Fruit fly (Drosophila melanogaster): ENCODE measurements around the gene Mps1.

Mps1 gene

DNA sequence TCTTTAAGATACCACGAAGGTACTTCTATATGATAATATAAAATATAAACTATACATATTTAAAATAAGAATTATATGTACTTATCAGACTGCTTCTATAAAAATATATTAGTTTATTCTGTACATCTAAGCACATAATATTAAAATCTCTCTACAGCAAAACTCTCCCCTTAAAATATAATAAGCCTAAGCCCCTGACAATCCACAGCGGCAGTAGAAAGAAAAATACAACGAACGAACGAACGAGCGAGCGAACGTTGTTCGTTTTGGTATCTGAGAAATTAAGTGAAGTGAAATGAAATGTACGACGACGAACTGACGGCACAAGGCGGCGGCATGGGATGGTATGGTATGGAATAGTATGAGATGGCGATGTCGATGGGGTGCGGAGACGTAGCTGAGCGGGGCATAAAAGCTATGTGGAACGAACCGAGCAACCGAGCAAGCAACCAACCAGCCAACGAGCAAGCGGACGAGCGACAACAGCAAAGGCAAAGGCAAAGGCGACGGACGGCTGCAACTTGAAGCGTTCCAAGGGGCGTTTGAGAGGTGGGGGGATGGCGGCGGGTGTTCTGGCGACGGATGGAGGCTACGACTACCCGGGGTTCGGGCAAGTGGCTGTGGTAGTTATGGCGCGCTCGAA lies 29.5 kb downstream of the Mps1 start (continued):
- TF ChIP-seq Dip3 (GFP tag; optimal IDR thresholded peaks at IDR 0.05) (peak; percentile 77), Scr (GFP tag; IDR thresholded peaks at IDR 0.05; ENCODE audit: partially characterized antibody) (no peak), CG8944 (GFP tag; optimal IDR thresholded peaks at IDR 0.05) (peak; percentile 74), CG2712 (tag; optimal IDR thresholded peaks at IDR 0.05) (peak; percentile 99), CG2120 (GFP tag; optimal IDR thresholded peaks at IDR 0.05) (peak; percentile 96), toy (GFP tag; IDR thresholded peaks at IDR 0.05) (peak; percentile 92), CG17328 (GFP tag; IDR thresholded peaks at IDR 0.05) (peak; percentile 97), CG11085 (GFP tag; IDR thresholded peaks at IDR 0.05) (peak; percentile 96), Poxn (GFP tag; IDR thresholded peaks at IDR 0.05) (peak; percentile 93), stc (GFP tag; IDR thresholded peaks at IDR 0.05) (peak; percentile 99), CG13775 (GFP tag; optimal IDR thresholded peaks at IDR 0.05) (peak; percentile 98), Lpt (GFP tag; optimal IDR thresholded peaks at IDR 0.05) (no peak), MBD-R2 (GFP tag; IDR thresholded peaks at IDR 0.05) (peak; percentile 95), ci (GFP tag; IDR thresholded peaks at IDR 0.05) (peak; percentile 97), CG15514 (GFP tag; optimal IDR thresholded peaks at IDR 0.05) (peak; percentile 94), sens-2 (GFP tag; IDR thresholded peaks at IDR 0.05) (peak; percentile 91), CG9215 (GFP tag; IDR thresholded peaks at IDR 0.05) (peak; percentile 98), CG10431 (GFP tag; optimal IDR thresholded peaks at IDR 0.05) (peak; percentile 97), Stat92E (GFP tag; optimal IDR thresholded peaks at IDR 0.05) (peak in 1 of 3 experiments; percentile 88), CG6254 (GFP tag; optimal IDR thresholded peaks at IDR 0.05) (peak; percentile 95), zen (tag; optimal IDR thresholded peaks at IDR 0.05) (peak; percentile 93), sqz (GFP tag; optimal IDR thresholded peaks at IDR 0.05) (no peak), Hand (GFP tag; optimal IDR thresholded peaks at IDR 0.05) (peak; percentile 99), dysf (GFP tag; IDR thresholded peaks at IDR 0.05) (peak; percentile 99), CG34376 (GFP tag; optimal IDR thresholded peaks at IDR 0.05) (peak; percentile 95), H15 (GFP tag; IDR thresholded peaks at IDR 0.05) (peak; percentile 98), Ssrp (tag; optimal IDR thresholded peaks at IDR 0.05) (peak; percentile 99), dmrt11E (tag; optimal IDR thresholded peaks at IDR 0.05) (peak; percentile 94), CG7556 (GFP tag; optimal IDR thresholded peaks at IDR 0.05) (peak; percentile 100), CG12155 (GFP tag; optimal IDR thresholded peaks at IDR 0.05) (peak; percentile 96), gcm2 (GFP tag; optimal IDR thresholded peaks at IDR 0.05) (peak; percentile 23), Atf-2 (GFP tag; optimal IDR thresholded peaks at IDR 0.05) (peak; percentile 52), pan (optimal IDR thresholded peaks at IDR 0.05) (no peak), pan (GFP tag; optimal IDR thresholded peaks at IDR 0.05 in 1 of 2, IDR thresholded peaks at IDR 0.05 in 1 of 2) (peak in 1 of 2 experiments; percentile 99), Dll (GFP tag; IDR thresholded peaks at IDR 0.05; ENCODE audit: partially characterized antibody) (no peak), CG7928 (GFP tag; optimal IDR thresholded peaks at IDR 0.05) (peak; percentile 75), Dip2 (GFP tag; IDR thresholded peaks at IDR 0.05) (peak; percentile 73), Sox100B (GFP tag; optimal IDR thresholded peaks at IDR 0.05) (no peak), GATAe (GFP tag; conservative IDR thresholded peaks at IDR 0.05) (peak; percentile 92), B-H2 (GFP tag; optimal IDR thresholded peaks at IDR 0.05) (peak; percentile 99), Hsf (GFP tag; optimal IDR thresholded peaks at IDR 0.05) (peak; percentile 85), CG4360 (GFP tag; IDR thresholded peaks at IDR 0.05) (peak; percentile 71; the same call in 1 of the 2 replicates), Nf-YC (tag; optimal IDR thresholded peaks at IDR 0.05) (peak; percentile 94), gfzf (GFP tag; optimal IDR thresholded peaks at IDR 0.05) (no peak), luna (GFP tag; optimal IDR thresholded peaks at IDR 0.05) (peak; percentile 46), pho (GFP tag; optimal IDR thresholded peaks at IDR 0.05) (peak; percentile 77), jigr1 (GFP tag; IDR thresholded peaks at IDR 0.05) (peak; percentile 97), NFAT (GFP tag; IDR thresholded peaks at IDR 0.05) (peak; percentile 95), schlank (tag; optimal IDR thresholded peaks at IDR 0.05) (peak; percentile 91), danr (GFP tag; IDR thresholded peaks at IDR 0.05) (peak; percentile 96)
